Fruit fly (Drosophila melanogaster): ENCODE results near the gene LanA.

The LanA gene

dm6 chr3L:6217212-6217611, 610 bp downstream of the LanA start (continued):
- TF ChIP-seq Oaz (GFP tag; IDR thresholded peaks at IDR 0.05) (no peak), CG11723 (GFP tag; optimal IDR thresholded peaks at IDR 0.05) (peak; percentile 17), Pdp1 (GFP tag; optimal IDR thresholded peaks at IDR 0.05) (peak; percentile 22 to 75), CG12155 (GFP tag; optimal IDR thresholded peaks at IDR 0.05) (peak; percentile 12), CG18262 (tag; optimal IDR thresholded peaks at IDR 0.05) (peak; percentile 90), onecut (GFP tag; IDR thresholded peaks at IDR 0.05) (peak; percentile 45), CG30431 (GFP tag; optimal IDR thresholded peaks at IDR 0.05) (peak; percentile 18), E2f2 (GFP tag; IDR thresholded peaks at IDR 0.05) (peak; percentile 32; the same call in 1 of the 2 replicates), CG10462 (GFP tag; optimal IDR thresholded peaks at IDR 0.05) (peak; percentile 24), D19B (GFP tag; optimal IDR thresholded peaks at IDR 0.05) (no peak), Hsf (GFP tag; optimal IDR thresholded peaks at IDR 0.05) (peak; percentile 65), CG4707 (GFP tag; optimal IDR thresholded peaks at IDR 0.05) (peak; percentile 45), CG2116 (GFP tag; optimal IDR thresholded peaks at IDR 0.05) (peak; percentile 22), schlank (tag; optimal IDR thresholded peaks at IDR 0.05) (no peak), ems (GFP tag; optimal IDR thresholded peaks at IDR 0.05) (no peak), Antp (GFP tag; optimal IDR thresholded peaks at IDR 0.05) (peak; percentile 13), toy (GFP tag; IDR thresholded peaks at IDR 0.05) (no peak), Asciz (GFP tag; optimal IDR thresholded peaks at IDR 0.05) (peak; percentile 68), NK7.1 (GFP tag; optimal IDR thresholded peaks at IDR 0.05) (no peak), CG13123 (GFP tag; optimal IDR thresholded peaks at IDR 0.05) (peak; percentile 55), Ptx1 (GFP tag; IDR thresholded peaks at IDR 0.05) (peak; percentile 78), D (optimal IDR thresholded peaks at IDR 0.05) (no peak), D (GFP tag; optimal IDR thresholded peaks at IDR 0.05) (peak; percentile 64), nmo (GFP tag; optimal IDR thresholded peaks at IDR 0.05) (peak; percentile 87), YL-1 (GFP tag; optimal IDR thresholded peaks at IDR 0.05) (no peak), CG4360 (GFP tag; IDR thresholded peaks at IDR 0.05) (peak; percentile 33), lbe (GFP tag; optimal IDR thresholded peaks at IDR 0.05) (no peak), CG4404 (GFP tag; IDR thresholded peaks at IDR 0.05) (peak; percentile 53), CG34422 (GFP tag; IDR thresholded peaks at IDR 0.05) (peak; percentile 58), chm (GFP tag; IDR thresholded peaks at IDR 0.05) (peak; percentile 60), oc (tag; optimal IDR thresholded peaks at IDR 0.05) (peak; percentile 81), nerfin-2 (GFP tag; IDR thresholded peaks at IDR 0.05; ENCODE audit: partially characterized antibody) (no peak), CG11696 (GFP tag; IDR thresholded peaks at IDR 0.05) (no peak), phol (tag; optimal IDR thresholded peaks at IDR 0.05) (peak; percentile 86)

dm6 chr3L:6216787-6217078, 1.1 kb downstream of the LanA start:
- TF ChIP-seq Doc2 (GFP tag; IDR thresholded peaks at IDR 0.05): no peak
- TF ChIP-seq H2.0 (GFP tag; IDR thresholded peaks at IDR 0.05): no peak
- 0 out of 4 replicates have a peak, but pooled peaks have one; percentile 18 for TF ChIP-seq chinmo (GFP tag; IDR thresholded peaks at IDR 0.05; ENCODE audit: partially characterized antibody)
- TF ChIP-seq zfh2 (GFP tag; optimal IDR thresholded peaks at IDR 0.05): no peak
- no peak for TF ChIP-seq CG31388 (GFP tag; optimal IDR thresholded peaks at IDR 0.05)
- TF ChIP-seq Blimp-1 (GFP tag; optimal IDR thresholded peaks at IDR 0.05): no peak
- no peak for TF ChIP-seq Mad (GFP tag; optimal IDR thresholded peaks at IDR 0.05)
- TF ChIP-seq CG7928 (GFP tag; optimal IDR thresholded peaks at IDR 0.05): no peak
- peak; percentile 34; the same call in 1 of the 3 replicates for TF ChIP-seq CG6791 (GFP tag; IDR thresholded peaks at IDR 0.05; ENCODE audit: partially characterized antibody)
- TF ChIP-seq Atf6 (GFP tag; IDR thresholded peaks at IDR 0.05): no peak
- TF ChIP-seq Trl (optimal IDR thresholded peaks at IDR 0.05): no peak
- TF ChIP-seq Trl (GFP tag; optimal IDR thresholded peaks at IDR 0.05): no peak
- no peak for TF ChIP-seq sc (optimal IDR thresholded peaks at IDR 0.05)
- no peak for TF ChIP-seq sc (GFP tag; optimal IDR thresholded peaks at IDR 0.05)
- TF ChIP-seq zen2 (GFP tag; IDR thresholded peaks at IDR 0.05; ENCODE audit: partially characterized antibody): no peak
- TF ChIP-seq Deaf1 (tag; optimal IDR thresholded peaks at IDR 0.05): peak; percentile 35
- TF ChIP-seq wdn (GFP tag; IDR thresholded peaks at IDR 0.05): no peak
- TF ChIP-seq CG14014 (GFP tag; IDR thresholded peaks at IDR 0.05): no peak
- TF ChIP-seq CG9932 (GFP tag; IDR thresholded peaks at IDR 0.05): no peak
- no peak for TF ChIP-seq Fer2 (tag; optimal IDR thresholded peaks at IDR 0.05)
- TF ChIP-seq Hand (GFP tag; optimal IDR thresholded peaks at IDR 0.05): no peak
